Worm (Caenorhabditis elegans): ENCODE results near the gene hmgr-1.

The hmgr-1 gene

ce11 chrIII:7383733-7384132 lies 24.4 kb downstream of the hmgr-1 start, which contains the start of gene tbp-1:
Gene tbp-1, plus strand, starts transcription at chrIII:7384033.
- no peak for TF ChIP-seq ceh-36 (tag; optimal IDR thresholded peaks at IDR 0.05)
- no peak for TF ChIP-seq aly-1 (tag; optimal IDR thresholded peaks at IDR 0.05)
- no peak for TF ChIP-seq ama-1 (optimal IDR thresholded peaks at IDR 0.05)
- TF ChIP-seq hnd-1 (tag; optimal IDR thresholded peaks at IDR 0.05), result no peak
- TF ChIP-seq F13C5.2 (tag; optimal IDR thresholded peaks at IDR 0.05), result no peak
- TF ChIP-seq tra-4 (tag; optimal IDR thresholded peaks at IDR 0.05), result no peak
- TF ChIP-seq tbx-11 (GFP tag; IDR thresholded peaks at IDR 0.05), result no peak
- no peak for TF ChIP-seq tbx-37 (GFP tag; conservative IDR thresholded peaks at IDR 0.05)
- TF ChIP-seq scrt-1 (GFP tag; IDR thresholded peaks at IDR 0.05), result no peak
- TF ChIP-seq B0310.2 (tag; optimal IDR thresholded peaks at IDR 0.05), result no peak
- no peak for TF ChIP-seq flt-1 (GFP tag; IDR thresholded peaks at IDR 0.05)
- no peak for TF ChIP-seq hmg-4 (GFP tag; optimal IDR thresholded peaks at IDR 0.05)
- no peak for TF ChIP-seq ets-7 (tag; optimal IDR thresholded peaks at IDR 0.05)
- no peak for TF ChIP-seq sea-1 (GFP tag; conservative IDR thresholded peaks at IDR 0.05)
- no peak for TF ChIP-seq hmbx-1 (tag; optimal IDR thresholded peaks at IDR 0.05)
- TF ChIP-seq ceh-13 (GFP tag; optimal IDR thresholded peaks at IDR 0.05), result no peak
- no peak for TF ChIP-seq pes-1 (GFP tag; IDR thresholded peaks at IDR 0.05)

ce11 chrIII:7385929-7386328 lies 26.6 kb downstream of the hmgr-1 start, which contains the start of gene trd-1:
Gene trd-1, plus strand, starts transcription at chrIII:7386229.
- no peak for TF ChIP-seq ets-7 (tag; optimal IDR thresholded peaks at IDR 0.05)
- TF ChIP-seq scrt-1 (GFP tag; IDR thresholded peaks at IDR 0.05), result no peak
- no peak for TF ChIP-seq tbx-37 (GFP tag; conservative IDR thresholded peaks at IDR 0.05)

- TF ChIP-seq pes-1 (GFP tag; IDR thresholded peaks at IDR 0.05), result peak; percentile 44; the same call in 1 of the 2 replicates
Measured at ce11 chrIII:7386539-7386938, 27.2 kb downstream of the hmgr-1 start.

- TF ChIP-seq ama-1 (optimal IDR thresholded peaks at IDR 0.05) (no peak), hnd-1 (tag; optimal IDR thresholded peaks at IDR 0.05) (no peak), sea-1 (GFP tag; conservative IDR thresholded peaks at IDR 0.05) (no peak), flt-1 (GFP tag; IDR thresholded peaks at IDR 0.05) (no peak), ceh-36 (tag; optimal IDR thresholded peaks at IDR 0.05) (no peak), hmbx-1 (tag; optimal IDR thresholded peaks at IDR 0.05) (no peak), ets-7 (tag; optimal IDR thresholded peaks at IDR 0.05) (no peak), tra-4 (tag; optimal IDR thresholded peaks at IDR 0.05) (no peak), ceh-13 (GFP tag; optimal IDR thresholded peaks at IDR 0.05) (no peak), B0310.2 (tag; optimal IDR thresholded peaks at IDR 0.05) (no peak), aly-1 (tag; optimal IDR thresholded peaks at IDR 0.05) (no peak), scrt-1 (GFP tag; IDR thresholded peaks at IDR 0.05) (no peak), tbx-37 (GFP tag; conservative IDR thresholded peaks at IDR 0.05) (no peak), hmg-4 (GFP tag; optimal IDR thresholded peaks at IDR 0.05) (no peak), tbx-11 (GFP tag; IDR thresholded peaks at IDR 0.05) (no peak), F13C5.2 (tag; optimal IDR thresholded peaks at IDR 0.05) (no peak), pes-1 (GFP tag; IDR thresholded peaks at IDR 0.05) (no peak)
Measured at ce11 chrIII:7387359-7387758, 28.1 kb downstream of the hmgr-1 start.

ce11 chrIII:7395354-7395753 lies 36.1 kb downstream of the hmgr-1 start, which contains the start of gene lgc-50:
Gene lgc-50, minus strand, starts transcription at chrIII:7395454.
- TF ChIP-seq ets-7 (tag; optimal IDR thresholded peaks at IDR 0.05) (no peak), ama-1 (optimal IDR thresholded peaks at IDR 0.05) (no peak), tra-4 (tag; optimal IDR thresholded peaks at IDR 0.05) (no peak), F13C5.2 (tag; optimal IDR thresholded peaks at IDR 0.05) (no peak)

- no peak for TF ChIP-seq ceh-36 (tag; optimal IDR thresholded peaks at IDR 0.05)
- TF ChIP-seq ets-7 (tag; optimal IDR thresholded peaks at IDR 0.05), result no peak
- TF ChIP-seq ceh-13 (GFP tag; optimal IDR thresholded peaks at IDR 0.05), result no peak
- no peak for TF ChIP-seq F13C5.2 (tag; optimal IDR thresholded peaks at IDR 0.05)
- no peak for TF ChIP-seq flt-1 (GFP tag; IDR thresholded peaks at IDR 0.05)
- TF ChIP-seq hnd-1 (tag; optimal IDR thresholded peaks at IDR 0.05), result no peak
- TF ChIP-seq tbx-11 (GFP tag; IDR thresholded peaks at IDR 0.05), result no peak
- no peak for TF ChIP-seq pes-1 (GFP tag; IDR thresholded peaks at IDR 0.05)
- no peak for TF ChIP-seq hmbx-1 (tag; optimal IDR thresholded peaks at IDR 0.05)
- no peak for TF ChIP-seq B0310.2 (tag; optimal IDR thresholded peaks at IDR 0.05)
- TF ChIP-seq tra-4 (tag; optimal IDR thresholded peaks at IDR 0.05), result no peak
- TF ChIP-seq scrt-1 (GFP tag; IDR thresholded peaks at IDR 0.05), result no peak
- TF ChIP-seq tbx-37 (GFP tag; conservative IDR thresholded peaks at IDR 0.05), result no peak
- no peak for TF ChIP-seq hmg-4 (GFP tag; optimal IDR thresholded peaks at IDR 0.05)
- no peak for TF ChIP-seq sea-1 (GFP tag; conservative IDR thresholded peaks at IDR 0.05)
- no peak for TF ChIP-seq aly-1 (tag; optimal IDR thresholded peaks at IDR 0.05)
- TF ChIP-seq ama-1 (optimal IDR thresholded peaks at IDR 0.05), result no peak
Measured at ce11 chrIII:7397196-7397595, 37.9 kb downstream of the hmgr-1 start.

ce11 chrIII:7399004-7399403 lies 39.7 kb downstream of the hmgr-1 start:
- TF ChIP-seq tra-4 (tag; optimal IDR thresholded peaks at IDR 0.05) (no peak), hmbx-1 (tag; optimal IDR thresholded peaks at IDR 0.05) (no peak)

All from whole organism, early embryonic.